Worm (Caenorhabditis elegans) whole organism, young adult: ENCODE results near the gene str-131.

Experiments used
- T07F8.4 ChIP-seq: sonication (generic microtip); optimal IDR thresholded peaks from 2 replicates; lab custom pipeline; 2016; ENCODE audit warnings: mild to moderate bottlenecking, missing genetic modification characterization, moderate library complexity, missing compliant biosample characterization
- ama-1 ChIP-seq, 3 experiments: fragments of 150-350 bp in 1 of 3; sonication (generic microtip) in 2 of 3; optimal IDR thresholded peaks; 2 replicates each; lab custom pipeline; 2014 to 2018; ENCODE audit warnings: missing biosample characterization in 2 of 3, missing genetic modification characterization in 2 of 3, missing genetic modification reagents in 2 of 3
- attf-6 ChIP-seq: fragments of 200-800 bp; sonication (Bioruptor generic); IDR thresholded peaks from 2 replicates; pipeline ENCODE4 v1.3.6; 2022; ENCODE audit warnings: missing genetic modification reagents, missing genetic modification characterization, missing compliant biosample characterization
- lin-26 ChIP-seq: fragments of 200-800 bp; sonication (Bioruptor generic); IDR thresholded peaks from 2 replicates; pipeline ENCODE4 v1.3.6; 2022; ENCODE audit warnings: missing genetic modification reagents, missing genetic modification characterization, missing compliant biosample characterization
- nhr-179 ChIP-seq: sonication (generic microtip); optimal IDR thresholded peaks from 2 replicates; lab custom pipeline; 2016; ENCODE audit warnings: mild to moderate bottlenecking, missing genetic modification characterization, missing compliant biosample characterization

DNA sequence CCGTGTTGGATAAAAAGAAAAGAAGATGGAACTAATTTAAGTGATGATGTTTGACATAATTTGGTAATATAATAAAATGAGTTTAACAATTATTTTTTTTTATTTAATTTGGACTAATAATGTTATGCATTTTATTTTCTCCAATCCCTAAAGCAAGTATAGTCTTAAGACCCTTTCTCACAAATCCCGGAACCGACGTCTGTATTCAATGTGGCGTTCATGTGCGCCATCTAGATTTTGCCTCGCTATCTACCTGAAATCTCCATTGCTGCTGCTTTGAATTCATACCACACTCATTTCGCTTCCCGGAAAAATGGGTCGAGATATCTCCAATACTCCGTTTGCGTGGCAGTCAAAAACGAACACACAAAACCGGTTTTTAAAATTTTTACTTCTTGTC, 41.9 kb upstream of the str-131 start, which contains the start of gene D1014.5:
- no peak for TF ChIP-seq lin-26 (GFP tag; lab: Robert Waterston, UW)
- no peak for TF ChIP-seq attf-6 (GFP tag; lab: Robert Waterston, UW)
- TF ChIP-seq nhr-179 (tag; lab: Kevin White, UChicago) = no peak
- no peak for TF ChIP-seq ama-1 (optimal IDR thresholded peaks at IDR 0.05; lab: Kevin White, UChicago)
- TF ChIP-seq ama-1 (GFP tag; optimal IDR thresholded peaks at IDR 0.05; lab: Kevin White, UChicago) = no peak
- TF ChIP-seq T07F8.4 (tag; lab: Kevin White, UChicago) = no peak
